Worm (Caenorhabditis elegans) whole organism, late embryonic: ENCODE results near the gene ZK287.1.
A peak's percentile ranks its signal among the peaks of the same experiment; 100 is the strongest.

Experiments used
- C08G9.2 ChIP-seq: sonication (generic microtip); optimal IDR thresholded peaks from 2 replicates; lab custom pipeline; 2016; ENCODE audit warnings: mild to moderate bottlenecking, missing genetic modification characterization, moderate library complexity, missing compliant biosample characterization
- C38D4.7 ChIP-seq: fragments of 200-800 bp; sonication (Bioruptor generic); optimal IDR thresholded peaks from 2 replicates; lab custom pipeline; 2018; ENCODE audit warnings: mild to moderate bottlenecking, missing genetic modification characterization, moderate library complexity, missing compliant biosample characterization
- F13H6.1 ChIP-seq: sonication (generic microtip); optimal IDR thresholded peaks from 2 replicates; lab custom pipeline; 2016; ENCODE audit warnings: missing genetic modification characterization, missing compliant biosample characterization
- K09A11.1 ChIP-seq: sonication (generic microtip); optimal IDR thresholded peaks from 2 replicates; lab custom pipeline; 2017; ENCODE audit warnings: antibody characterized with exemption, mild to moderate bottlenecking, missing genetic modification characterization, missing compliant biosample characterization; ENCODE audit not compliant: insufficient read depth
- T23F11.4 ChIP-seq: fragments of 200-800 bp; sonication (Bioruptor generic); optimal IDR thresholded peaks from 2 replicates; lab custom pipeline; 2018; ENCODE audit warnings: mild to moderate bottlenecking, missing genetic modification characterization, missing compliant biosample characterization
- ceh-18 ChIP-seq: sonication (generic microtip); optimal IDR thresholded peaks from 2 replicates; lab custom pipeline; 2016; ENCODE audit warnings: missing genetic modification characterization, missing compliant biosample characterization
- ceh-19 ChIP-seq: fragments of 200-800 bp; sonication (Bioruptor generic); optimal IDR thresholded peaks from 2 replicates; lab custom pipeline; 2018; ENCODE audit warnings: mild to moderate bottlenecking, missing genetic modification characterization, missing compliant biosample characterization
- ceh-2 ChIP-seq: sonication (generic microtip); optimal IDR thresholded peaks from 2 replicates; lab custom pipeline; 2016; ENCODE audit warnings: missing genotype, missing genetic modification characterization, missing compliant biosample characterization
- ceh-22 ChIP-seq: sonication (generic microtip); optimal IDR thresholded peaks from 2 replicates; lab custom pipeline; 2017; ENCODE audit warnings: missing biosample characterization, missing genetic modification characterization
- ceh-31 ChIP-seq: sonication (generic microtip); optimal IDR thresholded peaks from 2 replicates; lab custom pipeline; 2016; ENCODE audit warnings: missing genetic modification characterization, missing compliant biosample characterization
- ceh-34 ChIP-seq: sonication (generic microtip); optimal IDR thresholded peaks from 2 replicates; lab custom pipeline; 2016; ENCODE audit warnings: mild to moderate bottlenecking, missing genetic modification characterization, missing compliant biosample characterization
- ceh-45 ChIP-seq: fragments of 200-800 bp; sonication (Bioruptor generic); IDR thresholded peaks from 2 replicates; pipeline ENCODE4 v1.3.6; 2022; ENCODE audit warnings: missing genetic modification reagents, missing genetic modification characterization, missing compliant biosample characterization
- ceh-48 ChIP-seq: sonication (generic microtip); optimal IDR thresholded peaks from 2 replicates; lab custom pipeline; 2016; ENCODE audit warnings: missing genetic modification characterization, inconsistent platforms, missing compliant biosample characterization
- ceh-6 ChIP-seq: fragments of 200-800 bp; sonication (Bioruptor generic); optimal IDR thresholded peaks from 2 replicates; lab custom pipeline; 2018; ENCODE audit warnings: mild to moderate bottlenecking, missing genetic modification characterization, missing compliant biosample characterization
- che-1 ChIP-seq: sonication (generic microtip); optimal IDR thresholded peaks from 2 replicates; lab custom pipeline; 2016; ENCODE audit warnings: mild to moderate bottlenecking, missing genetic modification characterization, missing compliant biosample characterization
- dmd-4 ChIP-seq: sonication (generic microtip); optimal IDR thresholded peaks from 2 replicates; lab custom pipeline; 2016; ENCODE audit warnings: borderline replicate concordance, missing genetic modification characterization, missing compliant biosample characterization
- dve-1 ChIP-seq: sonication (generic microtip); optimal IDR thresholded peaks from 2 replicates; lab custom pipeline; 2017; ENCODE audit warnings: antibody characterized with exemption, mild to moderate bottlenecking, missing genetic modification characterization, missing compliant biosample characterization
- elt-2 ChIP-seq: sonication (generic microtip); optimal IDR thresholded peaks from 2 replicates; lab custom pipeline; 2016; ENCODE audit warnings: missing genetic modification reagents, missing genetic modification characterization, missing compliant biosample characterization
- ets-4 ChIP-seq: sonication (generic microtip); optimal IDR thresholded peaks from 2 replicates; lab custom pipeline; 2016; ENCODE audit warnings: missing genetic modification characterization, missing compliant biosample characterization
- eyg-1 ChIP-seq: sonication (generic microtip); optimal IDR thresholded peaks from 2 replicates; lab custom pipeline; 2016; ENCODE audit warnings: missing genotype, missing genetic modification characterization, missing compliant biosample characterization
- fax-1 ChIP-seq: sonication (generic microtip); optimal IDR thresholded peaks from 2 replicates; lab custom pipeline; 2016; ENCODE audit warnings: missing genotype, missing genetic modification characterization, missing compliant biosample characterization
- fkh-6 ChIP-seq: sonication (generic microtip); optimal IDR thresholded peaks from 2 replicates; lab custom pipeline; 2016; ENCODE audit warnings: missing genetic modification characterization, missing compliant biosample characterization
- hlh-13 ChIP-seq: fragments of 200-800 bp; sonication (Bioruptor generic); optimal IDR thresholded peaks from 2 replicates; lab custom pipeline; 2018; ENCODE audit warnings: mild to moderate bottlenecking, missing genetic modification characterization, missing compliant biosample characterization
- hlh-30 ChIP-seq: sonication (generic microtip); optimal IDR thresholded peaks from 2 replicates; lab custom pipeline; 2017; ENCODE audit warnings: antibody characterized with exemption, missing genetic modification characterization, missing compliant biosample characterization; ENCODE audit not compliant: insufficient read depth
- hlh-6 ChIP-seq: sonication (generic microtip); optimal IDR thresholded peaks from 2 replicates; lab custom pipeline; 2016; ENCODE audit warnings: missing genotype, missing genetic modification characterization, missing compliant biosample characterization
- mec-3 ChIP-seq: sonication (generic microtip); optimal IDR thresholded peaks from 2 replicates; lab custom pipeline; 2016; ENCODE audit warnings: borderline replicate concordance, missing genetic modification characterization, missing compliant biosample characterization
- nfya-1 ChIP-seq: sonication (generic microtip); optimal IDR thresholded peaks from 2 replicates; lab custom pipeline; 2017; ENCODE audit warnings: missing genetic modification characterization, mild to moderate bottlenecking, missing compliant biosample characterization, antibody characterized with exemption, moderate library complexity
- nhr-11 ChIP-seq: fragments of 150-350 bp; optimal IDR thresholded peaks from 2 replicates; lab custom pipeline; 2014; ENCODE audit warnings: missing biosample characterization, missing genetic modification characterization
- nhr-232 ChIP-seq: sonication (generic microtip); optimal IDR thresholded peaks from 2 replicates; lab custom pipeline; 2016; ENCODE audit warnings: missing genetic modification characterization, missing compliant biosample characterization
- npax-4 ChIP-seq: sonication (generic microtip); optimal IDR thresholded peaks from 2 replicates; lab custom pipeline; 2016; ENCODE audit warnings: missing genetic modification characterization, missing compliant biosample characterization
- odd-2 ChIP-seq: sonication (generic microtip); optimal IDR thresholded peaks from 2 replicates; lab custom pipeline; 2017; ENCODE audit warnings: antibody characterized with exemption, mild to moderate bottlenecking, missing genetic modification characterization, missing compliant biosample characterization
- pat-9 ChIP-seq: fragments of 200-800 bp; sonication (Bioruptor generic); optimal IDR thresholded peaks from 2 replicates; lab custom pipeline; 2018; ENCODE audit warnings: mild to moderate bottlenecking, missing genetic modification characterization, moderate library complexity, missing compliant biosample characterization
- pha-2 ChIP-seq: sonication (generic microtip); optimal IDR thresholded peaks from 2 replicates; lab custom pipeline; 2017; ENCODE audit warnings: mild to moderate bottlenecking, missing genetic modification characterization, missing compliant biosample characterization
- pha-4 ChIP-seq: fragments of 150-350 bp; optimal IDR thresholded peaks from 2 replicates; lab custom pipeline; 2018; ENCODE audit warnings: missing biosample characterization, missing genetic modification reagents, missing genetic modification characterization
- pros-1 ChIP-seq: fragments of 150-350 bp; optimal IDR thresholded peaks from 2 replicates; lab custom pipeline; 2014; ENCODE audit warnings: missing biosample characterization, missing genetic modification reagents, missing genetic modification characterization
- ref-2 ChIP-seq: sonication (generic microtip); optimal IDR thresholded peaks from 2 replicates; lab custom pipeline; 2016; ENCODE audit warnings: missing genetic modification characterization, missing compliant biosample characterization
- rnt-1 ChIP-seq: sonication (generic microtip); optimal IDR thresholded peaks from 2 replicates; lab custom pipeline; 2016; ENCODE audit warnings: missing genetic modification characterization, missing compliant biosample characterization
- tbx-7 ChIP-seq: sonication (generic microtip); optimal IDR thresholded peaks from 2 replicates; lab custom pipeline; 2016; ENCODE audit warnings: missing genotype, missing genetic modification characterization, missing compliant biosample characterization
- unc-55 ChIP-seq: sonication (generic microtip); optimal IDR thresholded peaks from 2 replicates; lab custom pipeline; 2017; ENCODE audit warnings: missing biosample characterization, missing genetic modification reagents, missing genetic modification characterization
- zip-5 ChIP-seq: sonication (generic microtip); optimal IDR thresholded peaks from 2 replicates; lab custom pipeline; 2016; ENCODE audit warnings: missing genetic modification characterization, missing compliant biosample characterization
- ztf-16 ChIP-seq: sonication (generic microtip); optimal IDR thresholded peaks from 2 replicates; lab custom pipeline; 2017; ENCODE audit warnings: missing genetic modification characterization, missing compliant biosample characterization

Gene ZK287.1

DNA sequence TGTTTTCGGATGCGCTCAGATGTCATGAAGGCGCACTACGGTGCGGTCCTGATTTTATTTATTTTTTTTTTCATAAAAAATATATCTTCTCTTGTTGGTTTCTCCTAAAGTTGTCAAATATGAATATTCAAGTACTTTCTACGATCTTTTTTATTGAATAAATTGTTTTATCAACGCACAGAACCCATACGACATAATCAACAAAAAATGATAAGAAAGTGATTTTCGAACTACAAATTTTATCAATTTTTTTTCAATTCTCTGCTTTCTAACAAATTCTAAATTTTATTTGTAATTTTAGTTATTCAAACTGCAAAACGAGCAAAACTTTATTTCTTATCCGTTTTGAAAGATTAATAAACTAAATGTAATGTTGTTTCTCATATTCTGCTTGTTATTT lies 35.4 kb downstream of the ZK287.1 start:
- TF ChIP-seq npax-4 (tag; lab: Kevin White, UChicago) (no peak), elt-2 (tag; lab: Kevin White, UChicago) (peak; percentile 35)

DNA sequence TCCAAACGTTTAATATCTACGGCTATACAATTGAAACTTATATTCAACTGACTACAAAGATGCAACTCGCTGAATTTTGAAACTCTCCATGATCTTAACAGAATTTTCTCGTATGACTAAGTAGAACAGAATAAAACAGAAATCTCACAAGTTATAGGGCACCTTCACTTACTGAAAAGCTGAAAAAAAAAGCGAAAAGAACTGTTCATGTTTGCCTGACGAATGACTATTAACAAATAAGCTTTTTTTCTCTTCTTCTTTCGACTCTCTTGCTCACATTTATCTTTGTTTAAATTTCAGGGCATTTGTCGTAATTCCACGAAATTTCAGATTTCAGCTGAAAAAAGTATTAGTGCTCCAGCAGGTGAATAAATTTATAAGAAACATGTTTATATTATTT lies 36.3 kb downstream of the ZK287.1 start, which contains the start of gene xbx-6:
xbx-6 (plus strand) TSS at position 301 of the 400 bp plus-strand sequence.
- TF ChIP-seq ceh-6 (GFP tag; lab: Kevin White, UChicago), result no peak
- no peak for TF ChIP-seq mec-3
- no peak for TF ChIP-seq ceh-22 (tag; lab: Kevin White, UChicago)
- no peak for TF ChIP-seq C38D4.7 (GFP tag; lab: Kevin White, UChicago)
- no peak for TF ChIP-seq odd-2
- no peak for TF ChIP-seq K09A11.1
- no peak for TF ChIP-seq dmd-4
- TF ChIP-seq, all 69 proteins: peak for 0

- TF ChIP-seq unc-55 (GFP tag; lab: Kevin White, UChicago) (no peak), nhr-232 (tag; lab: Kevin White, UChicago) (no peak), dmd-4 (no peak), T23F11.4 (GFP tag; lab: Kevin White, UChicago) (no peak), ceh-18 (no peak), ref-2 (tag; lab: Kevin White, UChicago) (no peak), K09A11.1 (no peak), ets-4 (tag; lab: Kevin White, UChicago) (no peak), C38D4.7 (GFP tag; lab: Kevin White, UChicago) (no peak), che-1 (tag; lab: Kevin White, UChicago) (no peak), F13H6.1 (tag; lab: Kevin White, UChicago) (no peak), ceh-34 (tag; lab: Kevin White, UChicago) (no peak), pha-4 (tag; lab: Kevin White, UChicago) (no peak), ceh-45 (no peak), rnt-1 (no peak), hlh-6 (no peak)
These were observed 37.1 kb downstream of the ZK287.1 start for ce11 chrV:9703549-9703948.

- TF ChIP-seq ceh-45 (no peak), F13H6.1 (tag; lab: Kevin White, UChicago) (no peak), tbx-7 (tag; lab: Kevin White, UChicago) (no peak), ceh-31 (tag; lab: Kevin White, UChicago) (peak; percentile 65), dve-1 (tag; lab: Kevin White, UChicago) (no peak), unc-55 (GFP tag; lab: Kevin White, UChicago) (peak; percentile 36), ceh-48 (peak; percentile 76), ceh-19 (GFP tag; lab: Kevin White, UChicago) (peak; percentile 23), nfya-1 (tag; lab: Kevin White, UChicago) (peak; percentile 43)
These were observed 37.9 kb downstream of the ZK287.1 start for ce11 chrV:9704399-9704798.

ce11 chrV:9706592-9706991 lies 40.1 kb downstream of the ZK287.1 start:
- no peak for TF ChIP-seq ceh-2 (tag; lab: Kevin White, UChicago)
- no peak for TF ChIP-seq pat-9
- TF ChIP-seq C08G9.2, result no peak
- TF ChIP-seq eyg-1 (tag; lab: Kevin White, UChicago), result no peak
- no peak for TF ChIP-seq ztf-16
- TF ChIP-seq fax-1 (tag; lab: Kevin White, UChicago), result no peak
- TF ChIP-seq hlh-13 (GFP tag; lab: Kevin White, UChicago), result no peak
- TF ChIP-seq nhr-11 (tag; lab: Kevin White, UChicago), result no peak
- TF ChIP-seq F13H6.1 (tag; lab: Kevin White, UChicago), result no peak
- no peak for TF ChIP-seq pha-2 (tag; lab: Kevin White, UChicago)
- no peak for TF ChIP-seq zip-5 (tag; lab: Kevin White, UChicago)
- no peak for TF ChIP-seq pros-1 (tag; lab: Kevin White, UChicago)
- no peak for TF ChIP-seq hlh-30 (tag; lab: Kevin White, UChicago)
- TF ChIP-seq ceh-45, result no peak
- TF ChIP-seq fkh-6, result no peak
